Fruit fly (Drosophila melanogaster): Measurements from ENCODE around the gene CG32856.

The CG32856 gene

dm6 chr3R:16011698-16012332 is 46.7 kb upstream of the CG32856 start (continued):
- TF ChIP-seq Optix (GFP tag; IDR thresholded peaks at IDR 0.05) (no peak), CG32532 (GFP tag; IDR thresholded peaks at IDR 0.05) (peak; percentile 13; the same call in 1 of the 2 replicates), CG6175 (GFP tag; IDR thresholded peaks at IDR 0.05) (peak; percentile 70; the same call in 1 of the 3 replicates), CG1529 (GFP tag; optimal IDR thresholded peaks at IDR 0.05) (peak; percentile 16), CG11456 (GFP tag; IDR thresholded peaks at IDR 0.05) (no peak), Dip2 (GFP tag; IDR thresholded peaks at IDR 0.05) (no peak), CG4282 (GFP tag; optimal IDR thresholded peaks at IDR 0.05) (no peak), seq (GFP tag; IDR thresholded peaks at IDR 0.05) (no peak), CG17612 (GFP tag; IDR thresholded peaks at IDR 0.05) (no peak), CG10274 (GFP tag; optimal IDR thresholded peaks at IDR 0.05) (no peak), H15 (GFP tag; IDR thresholded peaks at IDR 0.05) (no peak), CG16863 (GFP tag; optimal IDR thresholded peaks at IDR 0.05) (no peak), Bdp1 (GFP tag; optimal IDR thresholded peaks at IDR 0.05) (no peak), CG5180 (GFP tag; optimal IDR thresholded peaks at IDR 0.05) (peak; percentile 52), CG10959 (GFP tag; IDR thresholded peaks at IDR 0.05) (no peak), cas (GFP tag; IDR thresholded peaks at IDR 0.05) (no peak), CG12219 (GFP tag; optimal IDR thresholded peaks at IDR 0.05) (peak; percentile 23), mirr (GFP tag; optimal IDR thresholded peaks at IDR 0.05) (peak; percentile 57), ab (GFP tag; optimal IDR thresholded peaks at IDR 0.05) (no peak), CG18476 (GFP tag; optimal IDR thresholded peaks at IDR 0.05) (no peak), CG8290 (GFP tag; optimal IDR thresholded peaks at IDR 0.05) (no peak), CG8290 (tag; optimal IDR thresholded peaks at IDR 0.05) (peak in 1 of 2 experiments; percentile 45), NfI (GFP tag; optimal IDR thresholded peaks at IDR 0.05) (peak; percentile 11), salm (tag; optimal IDR thresholded peaks at IDR 0.05) (peak; percentile 30), CG2116 (GFP tag; optimal IDR thresholded peaks at IDR 0.05) (no peak), grn (GFP tag; optimal IDR thresholded peaks at IDR 0.05) (peak; percentile 66), Hr3 (GFP tag; optimal IDR thresholded peaks at IDR 0.05) (no peak), pfk (GFP tag; optimal IDR thresholded peaks at IDR 0.05) (no peak), CG10565 (GFP tag; optimal IDR thresholded peaks at IDR 0.05) (no peak), Vsx1 (GFP tag; optimal IDR thresholded peaks at IDR 0.05) (peak; percentile 90), dimm (GFP tag; IDR thresholded peaks at IDR 0.05) (no peak), knrl (GFP tag; IDR thresholded peaks at IDR 0.05; ENCODE audit: partially characterized antibody) (no peak), wdn (GFP tag; IDR thresholded peaks at IDR 0.05) (no peak), pros (GFP tag; optimal IDR thresholded peaks at IDR 0.05) (no peak), wor (GFP tag; IDR thresholded peaks at IDR 0.05) (no peak), CG14667 (GFP tag; IDR thresholded peaks at IDR 0.05) (no peak), bigmax (GFP tag; optimal IDR thresholded peaks at IDR 0.05) (no peak), fru (optimal IDR thresholded peaks at IDR 0.05) (no peak), CG31224 (GFP tag; IDR thresholded peaks at IDR 0.05) (no peak), tup (GFP tag; optimal IDR thresholded peaks at IDR 0.05) (no peak), CG31441 (GFP tag; IDR thresholded peaks at IDR 0.05) (0 out of 2 replicates have a peak, but pooled peaks have one; percentile 26), fd64A (GFP tag; optimal IDR thresholded peaks at IDR 0.05) (peak; percentile 34), hkb (optimal IDR thresholded peaks at IDR 0.05) (no peak), hkb (GFP tag; IDR thresholded peaks at IDR 0.05) (no peak), cad (GFP tag; optimal IDR thresholded peaks at IDR 0.05) (no peak), CG16815 (GFP tag; optimal IDR thresholded peaks at IDR 0.05) (no peak), CG12659 (GFP tag; optimal IDR thresholded peaks at IDR 0.05) (peak; percentile 10), crol (GFP tag; IDR thresholded peaks at IDR 0.05) (peak; percentile 73), CG30403 (GFP tag; optimal IDR thresholded peaks at IDR 0.05) (no peak), tx (GFP tag; optimal IDR thresholded peaks at IDR 0.05) (no peak), CG10431 (GFP tag; optimal IDR thresholded peaks at IDR 0.05) (no peak), gem (tag; optimal IDR thresholded peaks at IDR 0.05) (no peak), Hey (tag; optimal IDR thresholded peaks at IDR 0.05) (peak; percentile 63)

Data from whole organism, embryonic.